Fruit fly (Drosophila melanogaster) whole organism, larva: ENCODE data around the gene ash1.

ENCODE experiments used
- noc ChIP-seq: fragments of 200-800 bp; sonication (Bioruptor generic); optimal IDR thresholded peaks from 3 replicates; lab custom pipeline; 2019; ENCODE audit warnings: missing biosample characterization, mild to moderate bottlenecking, missing genetic modification characterization, moderate library complexity

The ash1 gene

dm6 chr3L:19590422-19590821 lies 8.1 kb downstream of the ash1 start, which contains the start of gene CG14100:
TSS of gene CG14100 (minus strand) at chr3L:19590524.
- peak; percentile 100 for TF ChIP-seq noc (tag; lab: Kevin White, UChicago)

DNA sequence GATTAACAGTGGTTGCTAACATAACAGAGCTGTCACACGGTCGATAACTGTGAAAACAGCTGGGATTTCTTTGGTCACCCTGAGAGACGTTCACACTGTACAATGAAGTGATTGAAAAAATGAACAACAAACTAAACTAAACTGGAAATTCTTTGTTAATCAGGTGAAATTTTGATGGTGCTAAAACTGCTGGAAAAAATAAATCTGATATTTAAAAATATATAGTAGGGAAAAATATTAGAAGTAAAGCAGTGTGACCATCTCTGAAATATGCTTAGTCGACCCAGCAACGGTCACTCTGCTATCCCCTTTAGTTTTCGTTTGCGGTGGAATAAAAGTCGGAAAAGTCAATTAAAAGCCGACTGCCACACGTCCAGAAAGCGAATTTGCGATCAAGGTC lies 12.6 kb downstream of the ash1 start, which contains the start of the genes CG9231 and CG9330:
Gene CG9231 (minus strand): TSS at position 25 of the 400 bp plus-strand sequence.
Gene CG9330 (plus strand): TSS at position 275 of the 400 bp plus-strand sequence.
- TF ChIP-seq noc (tag; lab: Kevin White, UChicago), result no peak

DNA sequence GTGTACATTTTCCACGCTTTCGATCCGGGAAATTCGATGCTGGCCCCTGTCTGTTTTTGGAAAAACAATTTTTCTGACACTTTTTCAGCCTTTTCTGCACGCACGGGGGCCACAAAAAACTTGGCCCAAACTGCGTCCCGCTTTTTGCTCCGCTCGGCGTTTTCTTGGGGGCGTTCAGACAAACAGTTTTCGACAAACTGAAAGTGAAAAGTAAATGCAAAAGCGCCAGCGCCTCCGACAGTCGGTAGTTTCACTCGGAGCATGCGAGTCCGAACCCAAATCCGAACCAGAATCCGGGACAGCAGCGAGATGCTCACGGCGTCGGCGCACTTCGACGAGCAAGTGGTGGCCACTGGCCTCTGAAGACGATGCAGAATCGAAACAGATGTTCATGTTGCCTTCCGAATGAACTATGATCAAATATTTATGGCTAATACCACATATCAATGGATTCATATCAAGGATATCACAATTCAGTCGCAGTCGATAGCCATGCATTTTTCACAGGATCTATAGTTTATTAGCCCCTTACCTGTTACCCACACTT lies 14.1 kb downstream of the ash1 start, which contains the start of gene Shal:
Gene Shal (minus strand): TSS at position 200 of the 547 bp plus-strand sequence.
- no peak for TF ChIP-seq noc (tag; lab: Kevin White, UChicago)

DNA sequence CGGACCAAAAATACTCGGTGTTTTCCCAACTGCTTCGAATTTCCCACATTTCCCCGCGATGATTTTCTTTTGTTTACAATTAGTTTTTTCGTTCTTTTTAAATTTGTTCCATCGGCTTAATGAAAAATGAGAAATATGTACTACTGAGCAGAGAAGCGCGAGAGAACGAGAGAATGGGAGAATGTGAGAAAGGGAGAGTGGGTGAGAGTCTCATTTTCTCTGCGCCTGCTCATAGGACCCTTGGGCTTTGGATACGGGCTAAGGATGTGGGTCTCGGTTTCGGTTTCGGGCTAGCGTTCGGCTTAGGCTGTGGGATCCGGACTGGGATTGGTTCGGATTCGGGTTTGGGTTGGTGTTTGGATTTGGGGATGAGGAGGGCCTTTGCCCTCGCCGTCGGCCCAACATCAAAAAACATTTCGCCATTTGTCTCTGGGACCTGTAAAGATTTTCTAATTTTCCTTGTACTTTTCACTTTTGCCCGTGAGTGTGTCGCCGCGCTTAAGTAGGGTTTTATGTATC lies 17.8 kb downstream of the ash1 start:
- no peak for TF ChIP-seq noc (tag; lab: Kevin White, UChicago)

DNA sequence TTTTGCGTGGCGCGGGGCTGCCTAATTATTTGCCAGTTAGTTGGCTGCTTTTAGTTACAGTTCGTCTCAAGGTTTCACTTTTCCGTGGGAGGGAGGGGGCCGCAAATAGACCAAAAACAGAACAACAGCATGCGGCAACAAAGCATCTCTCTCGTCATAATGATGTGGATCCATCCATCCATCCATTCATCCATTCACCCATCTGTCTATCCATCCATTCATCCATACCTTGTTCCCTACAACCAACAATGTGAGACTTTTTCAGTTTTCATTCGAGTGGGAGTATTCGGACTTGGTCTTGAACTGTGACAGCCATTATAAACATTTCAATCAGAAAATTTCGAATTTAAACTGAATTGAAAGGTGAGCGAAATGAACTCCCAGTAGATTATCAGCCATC lies 19.2 kb downstream of the ash1 start:
- no peak for TF ChIP-seq noc (tag; lab: Kevin White, UChicago)

- no peak for TF ChIP-seq noc (tag; lab: Kevin White, UChicago)
These were observed 22.9 kb downstream of the ash1 start for dm6 chr3L:19575650-19576049.

dm6 chr3L:19574452-19574851 lies 24.1 kb downstream of the ash1 start:
- TF ChIP-seq noc (tag; lab: Kevin White, UChicago), result no peak

DNA sequence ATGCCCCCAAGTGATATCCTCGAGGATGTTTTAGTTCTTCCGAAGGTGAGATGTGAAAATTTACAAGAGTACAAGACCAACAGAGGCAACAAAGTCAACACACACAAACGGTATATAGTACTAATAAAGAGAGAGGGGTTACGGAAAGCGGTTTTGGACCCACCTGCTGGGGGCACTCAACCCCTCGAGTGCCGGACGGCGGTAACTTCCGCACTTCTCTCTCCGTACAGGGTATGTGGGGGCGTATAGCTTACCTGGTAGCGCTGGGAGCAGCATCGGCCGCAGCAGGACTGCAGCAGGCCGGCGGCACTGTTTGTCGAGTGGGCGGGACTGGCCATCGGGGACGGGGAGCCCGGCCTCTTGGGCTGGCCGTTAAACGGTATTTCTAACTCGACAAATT lies 29.1 kb downstream of the ash1 start:
- TF ChIP-seq noc (tag; lab: Kevin White, UChicago), result no peak

DNA sequence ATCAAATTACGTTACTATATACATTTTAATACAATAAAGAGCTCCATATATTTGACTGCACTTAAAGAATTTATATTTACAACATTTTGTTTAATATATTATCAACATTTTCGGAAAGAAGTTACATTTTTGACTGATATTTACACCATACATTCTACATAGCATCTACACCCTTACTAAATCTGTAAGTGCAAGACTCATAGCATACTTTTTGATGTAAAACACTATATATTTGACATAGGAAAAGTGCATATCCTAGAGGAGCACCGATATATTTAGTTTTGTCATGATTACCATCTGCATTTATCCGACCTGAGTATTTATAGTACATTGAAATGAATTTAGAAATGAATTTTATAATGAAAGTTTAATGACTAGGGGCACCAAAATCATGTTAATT lies 29.6 kb downstream of the ash1 start:
- TF ChIP-seq noc (tag; lab: Kevin White, UChicago), result no peak

dm6 chr3L:19566127-19566526 lies 32.4 kb downstream of the ash1 start:
- TF ChIP-seq noc (tag; lab: Kevin White, UChicago), result no peak

DNA sequence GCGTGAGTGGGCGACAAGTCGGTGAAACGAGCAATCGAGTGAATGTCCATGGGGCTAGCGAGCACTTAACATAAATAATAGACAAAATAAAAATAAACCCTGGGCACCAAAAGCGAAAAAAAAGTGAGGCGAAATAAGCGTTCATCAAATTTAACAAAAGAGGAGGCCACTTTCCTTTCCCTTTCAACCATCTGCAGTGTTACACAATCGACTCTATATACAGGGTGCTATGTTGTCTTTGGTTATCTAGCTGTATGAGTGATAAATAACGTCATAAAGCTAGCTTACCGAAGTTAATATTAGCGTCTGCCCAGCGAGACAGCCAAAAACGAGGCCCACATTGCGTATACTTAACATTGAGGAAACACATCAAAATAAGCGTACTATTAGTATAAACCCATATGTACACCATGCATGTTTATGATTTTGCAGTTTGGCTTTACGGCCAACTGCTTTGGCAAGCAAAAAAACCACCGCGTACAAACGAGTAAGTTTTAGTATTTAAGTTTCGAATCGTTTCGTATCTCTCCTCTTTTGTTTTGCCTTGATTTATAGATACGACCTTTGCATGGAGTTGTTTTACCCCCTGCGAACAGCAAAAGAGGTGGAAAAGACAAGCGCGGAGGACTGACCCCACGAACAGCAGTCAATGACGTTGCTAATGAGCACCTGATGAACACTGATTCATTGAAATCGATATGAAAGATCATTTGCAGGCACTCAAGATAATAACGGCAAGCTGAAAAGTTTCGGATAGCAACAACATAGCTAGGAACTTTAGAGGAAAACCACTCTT lies 33.5 kb downstream of the ash1 start:
- no peak for TF ChIP-seq noc (tag; lab: Kevin White, UChicago)

- TF ChIP-seq noc (tag; lab: Kevin White, UChicago), result no peak
These were observed 35.5 kb downstream of the ash1 start for dm6 chr3L:19563014-19563413.

DNA sequence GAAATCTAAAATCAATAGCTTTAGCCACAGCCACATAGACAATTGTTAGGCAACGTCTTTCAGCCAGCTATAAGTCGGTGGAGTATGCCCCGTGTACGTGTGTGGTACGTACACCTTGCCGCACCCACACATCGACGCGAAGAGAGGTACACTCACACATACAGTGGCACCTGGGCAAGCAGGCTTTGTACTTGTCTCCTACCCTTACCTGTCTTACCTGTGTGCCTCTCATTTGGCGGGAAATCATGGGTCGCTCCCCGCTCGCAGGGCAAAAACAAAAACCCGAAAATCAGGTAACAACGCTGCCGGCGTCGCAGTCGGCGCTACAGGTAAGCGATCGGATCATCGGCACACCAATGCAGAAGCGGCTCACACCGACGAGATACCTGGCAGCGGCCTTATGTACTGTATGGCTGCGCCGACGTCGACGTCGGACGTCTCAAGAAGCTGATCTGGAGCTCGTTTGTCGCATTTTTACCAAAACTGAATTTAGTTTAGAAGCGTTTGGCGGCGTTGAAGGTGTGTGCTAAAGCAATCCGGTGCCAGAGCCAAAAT lies 36.3 kb downstream of the ash1 start:
- TF ChIP-seq noc (tag; lab: Kevin White, UChicago), result no peak

DNA sequence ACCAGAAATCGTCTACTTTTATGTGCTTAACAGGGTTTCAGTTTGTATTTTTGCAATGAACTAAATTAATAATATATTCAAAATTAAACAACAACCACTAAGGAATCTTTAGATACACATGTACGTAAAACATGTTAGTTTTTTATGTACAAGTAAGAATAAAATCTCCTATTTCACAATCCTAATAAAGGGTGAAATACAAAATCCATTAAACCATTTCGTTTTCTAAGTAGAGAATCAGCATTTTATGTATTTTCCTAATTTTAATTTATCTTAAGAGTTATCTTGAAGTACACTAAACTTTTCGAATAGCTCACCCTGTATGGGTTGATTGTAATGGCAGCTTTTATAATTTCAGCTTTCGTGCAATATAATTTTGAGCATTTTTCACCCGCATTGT lies 36.8 kb downstream of the ash1 start:
- TF ChIP-seq noc (tag; lab: Kevin White, UChicago), result peak; percentile 96

DNA sequence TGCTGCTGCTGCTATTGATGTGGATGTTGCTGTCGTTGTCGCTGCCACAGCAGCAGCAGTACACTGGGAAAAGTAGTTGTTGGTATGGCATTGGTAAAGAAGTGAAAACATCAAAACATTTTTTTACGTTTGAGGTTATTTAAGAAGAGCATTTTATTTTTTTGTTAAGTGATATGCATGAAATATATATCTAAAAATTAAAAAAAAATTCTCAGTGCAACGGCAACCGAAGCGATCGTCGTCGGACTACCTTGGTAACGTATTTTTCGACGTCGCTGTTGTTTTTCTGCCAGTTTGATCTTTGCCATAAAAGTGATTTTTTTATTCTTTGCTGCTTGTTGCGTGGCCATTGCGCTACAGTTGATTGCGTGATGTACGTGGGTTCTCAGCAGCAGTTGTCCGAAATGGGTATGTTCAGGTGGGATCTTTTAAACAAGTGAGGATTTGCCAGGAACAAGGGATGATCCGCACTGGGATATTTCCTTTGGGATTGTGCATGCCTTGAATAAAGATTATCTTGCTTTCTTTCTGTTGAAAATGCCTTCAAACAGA lies 37.8 kb downstream of the ash1 start:
- peak; percentile 95 for TF ChIP-seq noc (tag; lab: Kevin White, UChicago)
